Worm (Caenorhabditis elegans): ENCODE results near the gene C29F9.6.

Gene C29F9.6

DNA sequence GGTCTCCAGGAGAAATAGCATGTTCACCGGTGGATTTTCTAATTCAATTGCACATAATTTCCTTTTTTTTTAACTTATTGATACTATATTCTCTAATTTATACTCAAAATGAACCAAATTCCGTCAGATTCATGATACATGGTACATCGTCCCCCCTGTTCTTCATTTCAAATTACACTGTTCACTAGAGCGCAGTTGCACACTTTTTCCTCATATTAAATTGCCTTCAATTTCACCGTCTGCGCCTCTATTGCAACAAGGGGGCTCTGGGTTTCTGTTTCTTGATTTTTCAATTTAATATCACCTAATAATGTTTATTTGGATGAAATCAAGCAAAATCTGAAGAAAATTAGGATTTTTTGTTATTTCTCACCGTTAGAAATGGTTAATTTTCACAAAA lies 16.9 kb downstream of the C29F9.6 start:
- TF ChIP-seq C16A3.4 (tag; optimal IDR thresholded peaks at IDR 0.05): peak; percentile 71
- TF ChIP-seq hlh-17 (GFP tag; optimal IDR thresholded peaks at IDR 0.05; ENCODE audit: borderline replicate concordance): no peak
- peak; percentile 42 for TF ChIP-seq rnt-1 (tag; optimal IDR thresholded peaks at IDR 0.05)
- no peak for TF ChIP-seq nhr-77 (tag; optimal IDR thresholded peaks at IDR 0.05)
- TF ChIP-seq mef-2 (tag; optimal IDR thresholded peaks at IDR 0.05): no peak
- peak; percentile 14 for TF ChIP-seq zag-1 (tag; optimal IDR thresholded peaks at IDR 0.05)
- no peak for TF ChIP-seq unc-30 (tag; optimal IDR thresholded peaks at IDR 0.05)
- peak; percentile 61 for TF ChIP-seq nhr-71 (tag; optimal IDR thresholded peaks at IDR 0.05)
- TF ChIP-seq ceh-63 (GFP tag; optimal IDR thresholded peaks at IDR 0.05): no peak
- TF ChIP-seq nhr-12 (tag; optimal IDR thresholded peaks at IDR 0.05): no peak
- peak; percentile 71 for TF ChIP-seq nhr-85 (tag)
- TF ChIP-seq tbx-2 (tag; optimal IDR thresholded peaks at IDR 0.05): peak; percentile 9
- TF ChIP-seq fkh-10 (GFP tag; optimal IDR thresholded peaks at IDR 0.05): no peak
- TF ChIP-seq tlp-1 (tag; optimal IDR thresholded peaks at IDR 0.05): no peak
- peak; percentile 53 for TF ChIP-seq lin-13 (GFP tag; optimal IDR thresholded peaks at IDR 0.05)
- TF ChIP-seq sox-4 (tag; optimal IDR thresholded peaks at IDR 0.05): no peak
- peak; percentile 77 for TF ChIP-seq lin-14 (GFP tag; optimal IDR thresholded peaks at IDR 0.05)
- TF ChIP-seq aly-2 (tag; optimal IDR thresholded peaks at IDR 0.05): no peak
- TF ChIP-seq irx-1 (tag; optimal IDR thresholded peaks at IDR 0.05): peak; percentile 9
- peak; percentile 34 for TF ChIP-seq lir-3 (tag; optimal IDR thresholded peaks at IDR 0.05; ENCODE audit: poor library complexity)
- TF ChIP-seq ces-1 (GFP tag; optimal IDR thresholded peaks at IDR 0.05): no peak
- TF ChIP-seq efl-1 (optimal IDR thresholded peaks at IDR 0.05): peak; percentile 65 to 67
- peak; percentile 64 to 94 for TF ChIP-seq efl-1 (GFP tag; optimal IDR thresholded peaks at IDR 0.05 in 1 of 2)
- peak; percentile 55 for TF ChIP-seq nhr-47 (tag; optimal IDR thresholded peaks at IDR 0.05)
- peak; percentile 1 for TF ChIP-seq elt-2 (tag; optimal IDR thresholded peaks at IDR 0.05)
- no peak for TF ChIP-seq ztf-11 (tag; optimal IDR thresholded peaks at IDR 0.05)
- TF ChIP-seq ceh-8 (GFP tag; optimal IDR thresholded peaks at IDR 0.05): no peak
- peak; percentile 89 for TF ChIP-seq vab-15 (tag; optimal IDR thresholded peaks at IDR 0.05)
- TF ChIP-seq skn-1 (tag; optimal IDR thresholded peaks at IDR 0.05): peak; percentile 11
- no peak for TF ChIP-seq hlh-4 (tag; optimal IDR thresholded peaks at IDR 0.05)
- no peak for TF ChIP-seq aha-1 (tag; optimal IDR thresholded peaks at IDR 0.05)
- no peak for TF ChIP-seq ets-5 (GFP tag; IDR thresholded peaks at IDR 0.05)
- TF ChIP-seq F16B12.6 (tag; optimal IDR thresholded peaks at IDR 0.05): peak; percentile 60
- peak; percentile 50 for TF ChIP-seq swsn-7 (tag; optimal IDR thresholded peaks at IDR 0.05)
- TF ChIP-seq unc-86 (tag; optimal IDR thresholded peaks at IDR 0.05): peak; percentile 15
- peak; percentile 64 for TF ChIP-seq snu-23 (GFP tag; optimal IDR thresholded peaks at IDR 0.05)
- peak; percentile 32 to 72 (median 60) for TF ChIP-seq dpl-1 (GFP tag; optimal IDR thresholded peaks at IDR 0.05)
- peak; percentile 15; the same call in 1 of the 2 replicates for TF ChIP-seq nhr-19 (GFP tag; conservative IDR thresholded peaks at IDR 0.05)
- TF ChIP-seq mep-1 (tag; optimal IDR thresholded peaks at IDR 0.05): peak; percentile 79
- TF ChIP-seq dsc-1 (tag; optimal IDR thresholded peaks at IDR 0.05): peak; percentile 37
- no peak for TF ChIP-seq pax-3 (tag; optimal IDR thresholded peaks at IDR 0.05)
- no peak for TF ChIP-seq egl-13 (tag; optimal IDR thresholded peaks at IDR 0.05)
- peak; percentile 56 for TF ChIP-seq fkh-8 (tag; optimal IDR thresholded peaks at IDR 0.05)
- TF ChIP-seq xbp-1 (tag; optimal IDR thresholded peaks at IDR 0.05): peak; percentile 44
- peak; percentile 68 to 72 for TF ChIP-seq lin-35 (GFP tag; optimal IDR thresholded peaks at IDR 0.05)
- peak; percentile 27 for TF ChIP-seq unc-130 (tag; optimal IDR thresholded peaks at IDR 0.05)
- peak; percentile 61 for TF ChIP-seq lin-15B (tag; optimal IDR thresholded peaks at IDR 0.05)
- no peak for TF ChIP-seq C04F5.9 (tag; optimal IDR thresholded peaks at IDR 0.05)
- TF ChIP-seq ama-1 (optimal IDR thresholded peaks at IDR 0.05): no peak
- TF ChIP-seq C34B4.2 (tag; optimal IDR thresholded peaks at IDR 0.05): no peak
- no peak; the same call in 1 of the 2 replicates for TF ChIP-seq isw-1 (GFP tag; IDR thresholded peaks at IDR 0.05)
- no peak for TF ChIP-seq pqm-1 (tag; optimal IDR thresholded peaks at IDR 0.05)
- TF ChIP-seq snpc-4 (tag; optimal IDR thresholded peaks at IDR 0.05): peak; percentile 16
- TF ChIP-seq nhr-20 (tag; optimal IDR thresholded peaks at IDR 0.05): peak; percentile 37
